Fruit fly (Drosophila melanogaster): ENCODE results near the gene Adss.

Adss gene

DNA sequence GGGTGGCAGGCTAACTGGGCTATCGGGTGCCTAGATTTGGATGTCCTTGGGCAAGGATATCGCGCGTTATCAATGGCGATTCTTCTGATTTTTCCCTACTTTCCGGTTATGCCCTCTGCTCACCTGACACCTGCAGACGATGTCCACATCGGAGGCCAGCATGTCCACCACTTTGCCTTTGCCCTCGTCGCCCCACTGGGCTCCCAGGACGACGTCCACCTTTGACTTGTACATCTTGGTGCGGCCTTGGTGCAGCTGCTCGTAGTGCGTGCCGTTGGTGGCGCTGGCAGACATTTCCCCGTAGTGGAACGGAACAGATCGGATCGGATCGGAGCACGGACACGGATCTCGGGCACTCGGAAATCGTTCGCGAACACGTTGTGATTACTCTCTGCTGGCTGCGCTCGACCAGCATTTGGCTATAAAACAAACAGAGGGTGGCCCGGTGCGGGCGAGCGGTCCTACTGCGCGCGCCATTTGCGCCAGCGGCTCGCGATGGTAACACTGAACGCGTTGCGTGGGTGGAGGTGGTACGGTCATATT is at the start of gene Adss:
Gene Adss (minus strand): TSS at position 428 of the 543 bp plus-strand sequence.
- TF ChIP-seq Meics (GFP tag; optimal IDR thresholded peaks at IDR 0.05): peak; percentile 15
- peak; percentile 21; the same call in 1 of the 2 replicates for TF ChIP-seq ranshi (GFP tag; IDR thresholded peaks at IDR 0.05)
- TF ChIP-seq CG14014 (GFP tag; IDR thresholded peaks at IDR 0.05): no peak
- TF ChIP-seq Nf-YC (tag; optimal IDR thresholded peaks at IDR 0.05): no peak
- TF ChIP-seq nerfin-2 (GFP tag; IDR thresholded peaks at IDR 0.05; ENCODE audit: partially characterized antibody): no peak
- TF ChIP-seq danr (GFP tag; IDR thresholded peaks at IDR 0.05): no peak
- TF ChIP-seq CG14965 (GFP tag; optimal IDR thresholded peaks at IDR 0.05; ENCODE audit: borderline replicate concordance): no peak
- no peak for TF ChIP-seq CG16813 (GFP tag; IDR thresholded peaks at IDR 0.05; ENCODE audit: partially characterized antibody)
- TF ChIP-seq insv (GFP tag; optimal IDR thresholded peaks at IDR 0.05): peak in 1 of 2 experiments; percentile 6
- no peak for TF ChIP-seq nau (GFP tag; optimal IDR thresholded peaks at IDR 0.05)
- peak; percentile 54; the same call in 2 of the 3 replicates for TF ChIP-seq CG6791 (GFP tag; IDR thresholded peaks at IDR 0.05; ENCODE audit: partially characterized antibody)
- TF ChIP-seq Tbp (GFP tag; optimal IDR thresholded peaks at IDR 0.05): peak; percentile 66
- no peak for TF ChIP-seq Kr (GFP tag; optimal IDR thresholded peaks at IDR 0.05)
- peak; percentile 89 for TF ChIP-seq CG9797 (GFP tag; optimal IDR thresholded peaks at IDR 0.05)
- no peak for TF ChIP-seq hth (optimal IDR thresholded peaks at IDR 0.05)
- peak; percentile 56; the same call in 1 of the 2 replicates for TF ChIP-seq Atf6 (GFP tag; IDR thresholded peaks at IDR 0.05)
- TF ChIP-seq Dp (GFP tag; optimal IDR thresholded peaks at IDR 0.05): peak; percentile 22
- TF ChIP-seq disco-r (GFP tag; optimal IDR thresholded peaks at IDR 0.05): peak; percentile 9
- peak; percentile 78 for TF ChIP-seq Deaf1 (tag; optimal IDR thresholded peaks at IDR 0.05)
- no peak for TF ChIP-seq eve (GFP tag; optimal IDR thresholded peaks at IDR 0.05)
- TF ChIP-seq pros (GFP tag; optimal IDR thresholded peaks at IDR 0.05): no peak
- TF ChIP-seq YL-1 (GFP tag; optimal IDR thresholded peaks at IDR 0.05): no peak
- TF ChIP-seq CG4820 (GFP tag; optimal IDR thresholded peaks at IDR 0.05): no peak
- TF ChIP-seq mam (GFP tag; optimal IDR thresholded peaks at IDR 0.05): peak; percentile 10
- no peak for TF ChIP-seq CG16815 (GFP tag; optimal IDR thresholded peaks at IDR 0.05)
- peak; percentile 43 for TF ChIP-seq BtbVII (GFP tag; optimal IDR thresholded peaks at IDR 0.05)
- no peak for TF ChIP-seq sc (optimal IDR thresholded peaks at IDR 0.05)
- TF ChIP-seq sc (GFP tag; optimal IDR thresholded peaks at IDR 0.05): peak; percentile 15
- no peak for TF ChIP-seq jigr1 (GFP tag; IDR thresholded peaks at IDR 0.05)
- TF ChIP-seq CG2129 (GFP tag; IDR thresholded peaks at IDR 0.05; ENCODE audit: partially characterized antibody): no peak
- no peak for TF ChIP-seq CG30403 (GFP tag; optimal IDR thresholded peaks at IDR 0.05)
- no peak for TF ChIP-seq zen (tag; optimal IDR thresholded peaks at IDR 0.05)
- TF ChIP-seq CG10274 (GFP tag; optimal IDR thresholded peaks at IDR 0.05): no peak
- peak; percentile 24 for TF ChIP-seq bcd (GFP tag; optimal IDR thresholded peaks at IDR 0.05)
- peak in 1 of 2 experiments; percentile 26 for TF ChIP-seq Trl (optimal IDR thresholded peaks at IDR 0.05)
- TF ChIP-seq Trl (GFP tag; optimal IDR thresholded peaks at IDR 0.05): peak; percentile 56
- peak; percentile 37 for TF ChIP-seq CG3163 (GFP tag; optimal IDR thresholded peaks at IDR 0.05)
- TF ChIP-seq CG10462 (GFP tag; optimal IDR thresholded peaks at IDR 0.05): no peak
- no peak for TF ChIP-seq Optix (GFP tag; IDR thresholded peaks at IDR 0.05)
- TF ChIP-seq slbo (GFP tag; IDR thresholded peaks at IDR 0.05): peak; percentile 54
- TF ChIP-seq Dfd (GFP tag; optimal IDR thresholded peaks at IDR 0.05): no peak
- TF ChIP-seq stwl (tag; optimal IDR thresholded peaks at IDR 0.05): peak; percentile 47
- TF ChIP-seq toy (GFP tag; IDR thresholded peaks at IDR 0.05): no peak
- no peak for TF ChIP-seq gcm2 (GFP tag; optimal IDR thresholded peaks at IDR 0.05)
- TF ChIP-seq pb (GFP tag; optimal IDR thresholded peaks at IDR 0.05): peak; percentile 1
- no peak for TF ChIP-seq Vsx1 (GFP tag; optimal IDR thresholded peaks at IDR 0.05)
- no peak for TF ChIP-seq CG1233 (GFP tag; optimal IDR thresholded peaks at IDR 0.05)
- no peak for TF ChIP-seq da (GFP tag; optimal IDR thresholded peaks at IDR 0.05)
- TF ChIP-seq CG12659 (GFP tag; optimal IDR thresholded peaks at IDR 0.05): peak; percentile 75
- TF ChIP-seq ro (GFP tag; IDR thresholded peaks at IDR 0.05): no peak
- TF ChIP-seq CG34376 (GFP tag; optimal IDR thresholded peaks at IDR 0.05): peak; percentile 72
- TF ChIP-seq gsb (GFP tag; IDR thresholded peaks at IDR 0.05): no peak
